Worm (Caenorhabditis elegans): ENCODE results near the gene fbxa-27.

fbxa-27 gene

DNA sequence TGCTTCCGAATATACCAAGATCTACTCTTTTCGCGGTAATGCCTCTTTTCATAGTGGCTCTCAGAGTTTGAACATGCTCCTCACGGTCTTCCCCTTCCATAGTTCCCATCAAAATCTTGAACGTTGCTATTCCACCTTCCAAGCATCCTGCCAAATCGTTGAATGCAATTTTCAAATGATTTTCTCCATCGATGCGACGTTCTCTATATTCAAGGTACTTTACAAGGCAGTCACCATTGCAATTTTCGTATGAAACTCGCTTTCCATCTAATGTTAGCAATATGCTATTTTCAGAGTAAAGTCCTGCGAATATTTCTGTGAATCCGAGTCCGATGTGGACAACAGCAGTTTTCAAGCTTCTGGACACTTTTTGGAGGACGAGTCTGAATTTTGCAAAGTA lies 28.5 kb upstream of the fbxa-27 start:
- TF ChIP-seq efl-1 (optimal IDR thresholded peaks at IDR 0.05), result no peak
- peak in 1 of 2 experiments; percentile 24 for TF ChIP-seq efl-1 (GFP tag; optimal IDR thresholded peaks at IDR 0.05 in 1 of 2)
- TF ChIP-seq ama-1 (optimal IDR thresholded peaks at IDR 0.05), result no peak

DNA sequence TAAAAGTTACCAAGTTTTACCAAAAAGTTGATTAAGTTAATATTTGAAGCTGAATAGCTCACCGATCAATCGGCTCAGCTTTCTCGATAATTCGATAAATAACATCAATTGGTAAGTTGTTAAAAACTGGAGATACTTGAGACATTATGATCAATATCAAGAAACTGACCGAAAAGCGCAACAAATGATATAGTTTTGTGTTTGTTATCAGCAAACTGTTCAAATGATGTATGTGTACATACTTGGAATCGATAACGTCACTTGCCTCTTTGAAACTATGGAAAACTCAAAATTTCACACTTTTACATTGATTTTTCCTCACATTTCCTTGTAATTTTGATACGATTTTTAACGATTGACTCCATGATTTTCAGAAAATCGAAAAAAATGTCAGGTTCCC lies 27.7 kb upstream of the fbxa-27 start, which contains the start of the genes fbxa-80 and fbxa-19:
TSS of gene fbxa-80 (minus strand) at position 173 of the 400 bp plus-strand sequence.
TSS of gene fbxa-19 (plus strand) at position 364 of the 400 bp plus-strand sequence.
- TF ChIP-seq ces-1 (GFP tag; optimal IDR thresholded peaks at IDR 0.05) (no peak), elt-2 (tag; optimal IDR thresholded peaks at IDR 0.05) (peak; percentile 33)

ce11 chrIII:1321561-1321960 lies 21.2 kb upstream of the fbxa-27 start, which contains the start of gene fbxa-15:
Gene fbxa-15 (minus strand): TSS chrIII:1321661.
- TF ChIP-seq nhr-47 (tag; optimal IDR thresholded peaks at IDR 0.05), result no peak
- no peak for TF ChIP-seq elt-3 (tag; optimal IDR thresholded peaks at IDR 0.05)
- TF ChIP-seq tlp-1 (tag; optimal IDR thresholded peaks at IDR 0.05), result no peak
- TF ChIP-seq ets-5 (GFP tag; IDR thresholded peaks at IDR 0.05), result no peak
- no peak for TF ChIP-seq vab-15 (tag; optimal IDR thresholded peaks at IDR 0.05)
- TF ChIP-seq C04F5.9 (tag; optimal IDR thresholded peaks at IDR 0.05), result no peak
- no peak for TF ChIP-seq nhr-90 (tag; optimal IDR thresholded peaks at IDR 0.05; ENCODE audit: poor library complexity)
- TF ChIP-seq lin-35 (GFP tag; optimal IDR thresholded peaks at IDR 0.05), result no peak
- no peak for TF ChIP-seq blmp-1 (tag; optimal IDR thresholded peaks at IDR 0.05)
- TF ChIP-seq sox-4 (tag; optimal IDR thresholded peaks at IDR 0.05), result no peak
- TF ChIP-seq hlh-17 (GFP tag; optimal IDR thresholded peaks at IDR 0.05; ENCODE audit: borderline replicate concordance), result no peak
- TF ChIP-seq snu-23 (GFP tag; optimal IDR thresholded peaks at IDR 0.05), result no peak
- no peak for TF ChIP-seq C34B4.2 (tag; optimal IDR thresholded peaks at IDR 0.05)

DNA sequence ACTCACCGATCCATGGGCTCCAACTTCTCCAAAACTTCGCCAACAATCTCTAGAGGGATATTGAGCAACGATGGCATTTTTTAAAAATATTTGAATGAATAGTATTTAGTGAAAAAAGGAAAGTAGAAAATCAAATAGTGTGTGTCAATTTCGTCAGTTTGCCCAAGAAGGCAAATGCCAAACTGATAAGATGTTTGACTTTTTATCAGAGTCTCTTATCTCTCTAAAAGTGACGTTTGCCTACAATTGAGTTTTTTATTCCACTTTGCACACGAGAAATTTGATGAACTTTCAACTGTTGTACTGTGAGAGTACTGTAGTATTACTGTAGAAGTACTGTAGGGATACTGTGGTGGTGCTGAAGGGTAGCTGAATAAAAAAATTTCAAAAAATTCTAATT lies 19.2 kb upstream of the fbxa-27 start:
- TF ChIP-seq unc-98 (GFP tag; IDR thresholded peaks at IDR 0.05) (no peak), elt-2 (tag; optimal IDR thresholded peaks at IDR 0.05) (peak; percentile 92), lsy-2 (tag; optimal IDR thresholded peaks at IDR 0.05) (peak in 1 of 2 experiments; percentile 20), pax-3 (tag; optimal IDR thresholded peaks at IDR 0.05) (peak; percentile 16), pqm-1 (tag; optimal IDR thresholded peaks at IDR 0.05) (peak; percentile 89), egl-27 (tag; optimal IDR thresholded peaks at IDR 0.05) (no peak), tbx-2 (tag; optimal IDR thresholded peaks at IDR 0.05) (no peak)

- no peak for TF ChIP-seq lir-3 (tag; optimal IDR thresholded peaks at IDR 0.05; ENCODE audit: poor library complexity)
These were observed 18.3 kb upstream of the fbxa-27 start, which contains the start of gene fbxa-14 for ce11 chrIII:1324513-1324912. Gene fbxa-14 (minus strand): TSS chrIII:1324613.

ce11 chrIII:1326490-1326889 lies 16.3 kb upstream of the fbxa-27 start, which contains the start of gene Y82E9BL.18:
Gene Y82E9BL.18 (plus strand): TSS chrIII:1326790.
- no peak for TF ChIP-seq nhr-77 (tag; optimal IDR thresholded peaks at IDR 0.05)
- no peak for TF ChIP-seq lin-35 (GFP tag; optimal IDR thresholded peaks at IDR 0.05)

DNA sequence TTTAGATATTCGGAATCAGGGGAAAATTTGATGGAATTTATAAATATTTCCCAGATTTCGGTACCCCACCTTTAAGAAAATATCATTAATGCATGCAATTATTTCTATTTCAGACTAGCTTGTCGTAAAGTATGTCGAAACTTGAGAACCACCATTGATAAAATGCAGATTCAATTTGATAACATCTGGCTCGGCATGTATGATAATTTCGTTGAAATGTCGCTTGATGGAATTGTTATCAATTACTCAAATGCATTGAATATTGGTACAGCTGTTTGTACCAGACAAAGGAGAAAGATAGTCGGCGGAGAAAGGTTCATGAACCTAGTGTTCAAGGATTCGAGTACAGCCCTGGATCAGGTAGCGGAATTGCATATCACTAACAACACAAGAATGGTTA lies 10.9 kb upstream of the fbxa-27 start, which contains the start of gene Y82E9BL.19:
TSS of gene Y82E9BL.19 (plus strand) at position 123 of the 400 bp plus-strand sequence.
- peak; percentile 23 for TF ChIP-seq elt-2 (tag; optimal IDR thresholded peaks at IDR 0.05)
- no peak for TF ChIP-seq lir-3 (tag; optimal IDR thresholded peaks at IDR 0.05; ENCODE audit: poor library complexity)

- TF ChIP-seq C04F5.9 (tag; optimal IDR thresholded peaks at IDR 0.05) (no peak), rnt-1 (tag; optimal IDR thresholded peaks at IDR 0.05) (no peak), egl-27 (tag; optimal IDR thresholded peaks at IDR 0.05) (no peak), lin-15B (tag; optimal IDR thresholded peaks at IDR 0.05) (no peak), unc-30 (tag; optimal IDR thresholded peaks at IDR 0.05) (no peak), skn-1 (tag; optimal IDR thresholded peaks at IDR 0.05) (no peak), zip-4 (GFP tag; optimal IDR thresholded peaks at IDR 0.05) (no peak)
These were observed 2.5 kb upstream of the fbxa-27 start, which contains the start of gene fbxa-5 for ce11 chrIII:1340240-1340639. Gene fbxa-5 (minus strand): TSS chrIII:1340340.

All from whole organism, L1 larva.